Worm (Caenorhabditis elegans): Measurements from ENCODE around the gene epg-6.

Gene epg-6

ce11 chrIII:10561904-10562303, 38.1 kb downstream of the epg-6 start, which contains the start of gene Y45F3A.1 (continued):
- TF ChIP-seq madf-8 (GFP tag; conservative IDR thresholded peaks at IDR 0.05) (peak; percentile 69), mcd-1 (GFP tag; IDR thresholded peaks at IDR 0.05) (no peak), lsy-27 (tag; optimal IDR thresholded peaks at IDR 0.05; ENCODE audit: borderline replicate concordance, insufficient read depth) (no peak), akir-1 (GFP tag; optimal IDR thresholded peaks at IDR 0.05) (no peak), ztf-22 (GFP tag; optimal IDR thresholded peaks at IDR 0.05) (no peak), ceh-58 (GFP tag; IDR thresholded peaks at IDR 0.05) (no peak), egl-18 (GFP tag; IDR thresholded peaks at IDR 0.05) (no peak), B0261.1 (tag; optimal IDR thresholded peaks at IDR 0.05) (no peak), attf-3 (GFP tag; conservative IDR thresholded peaks at IDR 0.05) (no peak), dox-1 (GFP tag; IDR thresholded peaks at IDR 0.05) (no peak), lsl-1 (GFP tag; optimal IDR thresholded peaks at IDR 0.05) (peak; percentile 88), C06A6.2 (GFP tag; conservative IDR thresholded peaks at IDR 0.05) (no peak)

ce11 chrIII:10560296-10560695, 39.7 kb downstream of the epg-6 start, which contains the start of gene rab-30:
rab-30 (plus strand) TSS chrIII:10560596.
- TF ChIP-seq hsf-1 (GFP tag; IDR thresholded peaks at IDR 0.05) (0 out of 2 replicates have a peak, but pooled peaks have one; percentile 33), dpff-1 (tag; optimal IDR thresholded peaks at IDR 0.05) (no peak)

- TF ChIP-seq atf-7 (tag; optimal IDR thresholded peaks at IDR 0.05) (no peak), nhr-80 (tag; optimal IDR thresholded peaks at IDR 0.05) (no peak), K12H6.12 (tag; optimal IDR thresholded peaks at IDR 0.05) (no peak), nhr-90 (tag; optimal IDR thresholded peaks at IDR 0.05) (no peak), aptf-2 (GFP tag; conservative IDR thresholded peaks at IDR 0.05) (no peak), attf-6 (GFP tag; IDR thresholded peaks at IDR 0.05) (no peak), F49E8.2 (tag; optimal IDR thresholded peaks at IDR 0.05; ENCODE audit: insufficient read depth) (no peak)
These were observed 42.1 kb downstream of the epg-6 start, which contains the start of gene T21C12.4 for ce11 chrIII:10557910-10558309. T21C12.4 (minus strand) TSS chrIII:10558010.

ce11 chrIII:10552929-10553328, 47.1 kb downstream of the epg-6 start, which contains the start of gene T21C12.8:
T21C12.8 (minus strand) TSS chrIII:10553029.
- TF ChIP-seq attf-3 (GFP tag; conservative IDR thresholded peaks at IDR 0.05) (no peak), ets-4 (GFP tag; optimal IDR thresholded peaks at IDR 0.05) (no peak), tbx-9 (tag; optimal IDR thresholded peaks at IDR 0.05; ENCODE audit: borderline replicate concordance) (no peak), lin-54 (GFP tag; optimal IDR thresholded peaks at IDR 0.05) (no peak), Y79H2A.3 (GFP tag; conservative IDR thresholded peaks at IDR 0.05) (no peak)
